Fruit fly (Drosophila melanogaster) whole organism, embryonic: ENCODE measurements around the gene CG46441.

Experiments used
- CG10267 ChIP-seq: fragments of 200-800 bp; sonication (Bioruptor generic); optimal IDR thresholded peaks from 2 replicates; lab custom pipeline; 2018; ENCODE audit warnings: missing biosample characterization, mild to moderate bottlenecking, missing genetic modification characterization, moderate library complexity
- CG10462 ChIP-seq: fragments of 200-800 bp; sonication (Bioruptor generic); optimal IDR thresholded peaks from 2 replicates; lab custom pipeline; 2016; ENCODE audit warnings: missing biosample characterization, missing genetic modification characterization
- CG12236 ChIP-seq: fragments of 200-800 bp; sonication (Bioruptor generic); optimal IDR thresholded peaks from 2 replicates; lab custom pipeline; 2016; ENCODE audit warnings: missing biosample characterization, missing genetic modification characterization
- CG12744 ChIP-seq: fragments of 200-800 bp; sonication (Bioruptor generic); optimal IDR thresholded peaks from 2 replicates; lab custom pipeline; 2016; ENCODE audit warnings: missing biosample characterization, missing genetic modification characterization
- CG13624 ChIP-seq: fragments of 200-800 bp; sonication (Bioruptor generic); optimal IDR thresholded peaks from 2 replicates; lab custom pipeline; 2016; ENCODE audit warnings: missing biosample characterization, missing genetic modification characterization
- CG13775 ChIP-seq: fragments of 200-800 bp; sonication (Bioruptor generic); optimal IDR thresholded peaks from 3 replicates; lab custom pipeline; 2017; ENCODE audit warnings: missing biosample characterization, mild to moderate bottlenecking, missing genetic modification characterization
- CG14860 ChIP-seq: fragments of 200-800 bp; sonication (Bioruptor generic); IDR thresholded peaks from 3 replicates; pipeline ENCODE4 v1.3.6; 2022; ENCODE audit warnings: missing biosample characterization, missing genetic modification characterization; ENCODE audit not compliant: partially characterized antibody
- CG1529 ChIP-seq: fragments of 200-800 bp; sonication (Bioruptor generic); optimal IDR thresholded peaks from 3 replicates; lab custom pipeline; 2018; ENCODE audit warnings: missing biosample characterization, missing genetic modification characterization
- CG1603 ChIP-seq: fragments of 200-800 bp; sonication (Bioruptor generic); optimal IDR thresholded peaks from 2 replicates; lab custom pipeline; 2019; ENCODE audit warnings: missing biosample characterization, mild to moderate bottlenecking, missing genetic modification characterization, moderate library complexity
- CG16813 ChIP-seq: fragments of 200-800 bp; sonication (Bioruptor generic); IDR thresholded peaks from 3 replicates; pipeline ENCODE4 v1.3.6; 2022; ENCODE audit warnings: missing biosample characterization, missing genetic modification characterization; ENCODE audit not compliant: partially characterized antibody
- CG17328 ChIP-seq: fragments of 200-800 bp; sonication (Bioruptor generic); IDR thresholded peaks from 2 replicates; pipeline ENCODE4 v1.3.6; 2022; ENCODE audit warnings: missing biosample characterization, missing genetic modification characterization
- CG1832 ChIP-seq: fragments of 200-800 bp; sonication (Bioruptor generic); optimal IDR thresholded peaks from 2 replicates; lab custom pipeline; 2017; ENCODE audit warnings: missing biosample characterization, mild to moderate bottlenecking, missing genetic modification characterization, inconsistent platforms
- CG2120 ChIP-seq: fragments of 200-800 bp; sonication (Bioruptor generic); optimal IDR thresholded peaks from 3 replicates; lab custom pipeline; 2016; ENCODE audit warnings: missing biosample characterization, missing genetic modification characterization
- CG2712 ChIP-seq: fragments of 200-800 bp; optimal IDR thresholded peaks from 3 replicates; lab custom pipeline; 2019; ENCODE audit warnings: missing biosample characterization, mild to moderate bottlenecking, missing genetic modification characterization, moderate library complexity
- CG3838 ChIP-seq: fragments of 200-800 bp; sonication (Bioruptor generic); optimal IDR thresholded peaks from 3 replicates; lab custom pipeline; 2016; ENCODE audit warnings: missing biosample characterization, missing genetic modification characterization
- CG4404 ChIP-seq: fragments of 200-800 bp; sonication (Bioruptor generic); IDR thresholded peaks from 2 replicates; pipeline ENCODE4 v1.3.6; 2022; ENCODE audit warnings: missing biosample characterization, missing genetic modification characterization
- CG5180 ChIP-seq: fragments of 200-800 bp; sonication (Bioruptor generic); optimal IDR thresholded peaks from 3 replicates; lab custom pipeline; 2017; ENCODE audit warnings: missing biosample characterization, missing genetic modification characterization, mild to moderate bottlenecking, moderate library complexity, missing genetic modification reagents
- CG6791 ChIP-seq: fragments of 200-800 bp; sonication (Bioruptor generic); IDR thresholded peaks from 3 replicates; pipeline ENCODE4 v1.3.6; 2022; ENCODE audit warnings: missing biosample characterization, missing genetic modification characterization; ENCODE audit not compliant: partially characterized antibody
- CG7556 ChIP-seq: fragments of 200-800 bp; sonication (Bioruptor generic); optimal IDR thresholded peaks from 2 replicates; lab custom pipeline; 2017; ENCODE audit warnings: missing biosample characterization, mild to moderate bottlenecking, missing genetic modification characterization
- CG8388 ChIP-seq: fragments of 200-800 bp; sonication (Bioruptor generic); optimal IDR thresholded peaks from 2 replicates; lab custom pipeline; 2019; ENCODE audit warnings: missing biosample characterization, mild to moderate bottlenecking, missing genetic modification characterization, moderate library complexity
- CG9727 ChIP-seq: fragments of 200-800 bp; sonication (Bioruptor generic); optimal IDR thresholded peaks from 3 replicates; lab custom pipeline; 2017; ENCODE audit warnings: missing biosample characterization, mild to moderate bottlenecking, missing genetic modification characterization
- CTCF ChIP-seq: fragments of 200-800 bp; sonication (Bioruptor generic); optimal IDR thresholded peaks from 2 replicates; lab custom pipeline; 2017; ENCODE audit warnings: missing biosample characterization, mild to moderate bottlenecking, missing genetic modification characterization, moderate library complexity
- Dbx ChIP-seq: fragments of 200-800 bp; sonication (Bioruptor generic); IDR thresholded peaks from 3 replicates; pipeline ENCODE4 v1.3.6; 2022; ENCODE audit warnings: missing biosample characterization, missing genetic modification characterization
- Dip2 ChIP-seq: fragments of 200-800 bp; sonication (Bioruptor generic); IDR thresholded peaks from 2 replicates; pipeline ENCODE4 v1.3.6; 2022; ENCODE audit warnings: missing biosample characterization, missing genetic modification characterization
- Ets65A ChIP-seq: fragments of 200-800 bp; sonication (Bioruptor generic); peaks from one replicate; lab custom pipeline; 2016; ENCODE audit warnings: missing biosample characterization, missing genetic modification characterization
- Gsc ChIP-seq: fragments of 200-800 bp; sonication (Bioruptor generic); IDR thresholded peaks from 2 replicates; pipeline ENCODE4 v1.3.6; 2022; ENCODE audit warnings: missing biosample characterization, missing genetic modification characterization
- Jarid2 ChIP-seq: fragments of 200-800 bp; sonication (Bioruptor generic); optimal IDR thresholded peaks from 3 replicates; lab custom pipeline; 2017; ENCODE audit warnings: mild to moderate bottlenecking, missing biosample characterization, missing genetic modification reagents, missing genetic modification characterization
- Lpt ChIP-seq: fragments of >200 bp; optimal IDR thresholded peaks from 2 replicates; lab custom pipeline; 2018; ENCODE audit warnings: missing biosample characterization, missing genetic modification characterization
- MESR4 ChIP-seq: fragments of 200-800 bp; sonication (Bioruptor generic); optimal IDR thresholded peaks from 2 replicates; lab custom pipeline; 2018; ENCODE audit warnings: missing biosample characterization, mild to moderate bottlenecking, missing genetic modification characterization, moderate library complexity
- Meics ChIP-seq: fragments of 200-800 bp; sonication (Bioruptor generic); optimal IDR thresholded peaks from 2 replicates; lab custom pipeline; 2017; ENCODE audit warnings: missing biosample characterization, mild to moderate bottlenecking, missing genetic modification characterization
- Optix ChIP-seq: fragments of 200-800 bp; sonication (Bioruptor generic); IDR thresholded peaks from 3 replicates; pipeline ENCODE4 v1.3.6; 2022; ENCODE audit warnings: missing biosample characterization, missing genetic modification characterization
- Spps ChIP-seq: fragments of 200-800 bp; sonication (Bioruptor generic); optimal IDR thresholded peaks from 2 replicates; lab custom pipeline; 2018; ENCODE audit warnings: missing biosample characterization, mild to moderate bottlenecking, missing genetic modification characterization
- Sry-β ChIP-seq: fragments of 200-800 bp; sonication (Bioruptor generic); optimal IDR thresholded peaks from 2 replicates; lab custom pipeline; 2018; ENCODE audit warnings: missing biosample characterization, mild to moderate bottlenecking, missing genetic modification characterization, moderate library complexity
- Sry-δ ChIP-seq: fragments of 200-800 bp; sonication (Bioruptor generic); optimal IDR thresholded peaks from 2 replicates; lab custom pipeline; 2016; ENCODE audit warnings: missing biosample characterization, missing genetic modification characterization
- br ChIP-seq: fragments of >200 bp; optimal IDR thresholded peaks from 2 replicates; lab custom pipeline; 2017
- cas ChIP-seq: fragments of 200-800 bp; sonication (Bioruptor generic); IDR thresholded peaks from 2 replicates; pipeline ENCODE4 v1.3.6; 2022; ENCODE audit warnings: missing biosample characterization, missing genetic modification characterization
- dan ChIP-seq: fragments of 200-800 bp; sonication (Bioruptor generic); IDR thresholded peaks from 2 replicates; pipeline ENCODE4 v1.3.6; 2022; ENCODE audit warnings: missing biosample characterization, missing genetic modification characterization
- dysf ChIP-seq: fragments of 200-800 bp; sonication (Bioruptor generic); IDR thresholded peaks from 3 replicates; pipeline ENCODE4 v1.3.6; 2022; ENCODE audit warnings: missing biosample characterization, missing genetic modification characterization
- gfzf ChIP-seq: fragments of 200-800 bp; sonication (Bioruptor generic); optimal IDR thresholded peaks from 2 replicates; lab custom pipeline; 2016; ENCODE audit warnings: missing biosample characterization, mild to moderate bottlenecking, missing genetic modification characterization, moderate library complexity
- kah ChIP-seq: fragments of 200-800 bp; sonication (Bioruptor generic); optimal IDR thresholded peaks from 2 replicates; lab custom pipeline; 2018; ENCODE audit warnings: missing biosample characterization, mild to moderate bottlenecking, missing genetic modification characterization
- lov ChIP-seq, 2 experiments: fragments of 200-800 bp in 1 of 2; fragments of >200 bp in 1 of 2; sonication (Bioruptor generic) in 1 of 2; IDR thresholded peaks in 1 of 2; optimal IDR thresholded peaks in 1 of 2; 2 replicates in 1 of 2; 3 replicates in 1 of 2; pipeline versions ENCODE4 v1.3.6 to Lab custom; 2017 to 2022; ENCODE audit warnings: missing biosample characterization in 1 of 2, missing genetic modification characterization in 1 of 2
- nom ChIP-seq: fragments of 200-800 bp; sonication (Bioruptor generic); optimal IDR thresholded peaks from 2 replicates; lab custom pipeline; 2017; ENCODE audit warnings: missing biosample characterization, missing genetic modification characterization, mild to moderate bottlenecking, moderate library complexity, missing genetic modification reagents
- ranshi ChIP-seq: fragments of 200-800 bp; sonication (Bioruptor generic); IDR thresholded peaks from 2 replicates; pipeline ENCODE4 v1.3.6; 2022; ENCODE audit warnings: missing biosample characterization, missing genetic modification characterization
- repo ChIP-seq: fragments of 200-800 bp; sonication (Bioruptor generic); optimal IDR thresholded peaks from 2 replicates; lab custom pipeline; 2016; ENCODE audit warnings: missing biosample characterization, missing genetic modification characterization
- rib ChIP-seq: fragments of 200-800 bp; sonication (Bioruptor generic); IDR thresholded peaks from 2 replicates; pipeline ENCODE4 v1.3.6; 2022; ENCODE audit warnings: missing biosample characterization, missing genetic modification characterization
- sd ChIP-seq: fragments of 200-800 bp; sonication (Bioruptor generic); optimal IDR thresholded peaks from 3 replicates; lab custom pipeline; 2018; ENCODE audit warnings: missing biosample characterization, mild to moderate bottlenecking, missing genetic modification characterization, moderate library complexity
- tll ChIP-seq, 2 experiments: fragments of 200-800 bp in 1 of 2; fragments of >200 bp in 1 of 2; sonication (Bioruptor generic) in 1 of 2; optimal IDR thresholded peaks; 2 replicates each; lab custom pipeline; 2017 to 2019; ENCODE audit warnings: missing biosample characterization in 2 of 2, missing genetic modification characterization in 2 of 2, mild to moderate bottlenecking in 1 of 2, moderate library complexity in 1 of 2
- tna ChIP-seq: fragments of 200-800 bp; sonication (Bioruptor generic); IDR thresholded peaks from 2 replicates; pipeline ENCODE4 v1.3.6; 2022; ENCODE audit warnings: missing biosample characterization, missing genetic modification characterization; ENCODE audit not compliant: partially characterized antibody
- twi ChIP-seq: fragments of 200-800 bp; optimal IDR thresholded peaks from 2 replicates; lab custom pipeline; 2019; ENCODE audit warnings: missing biosample characterization, mild to moderate bottlenecking, missing genetic modification characterization, moderate library complexity
- usp ChIP-seq: fragments of >200 bp; optimal IDR thresholded peaks from 2 replicates; lab custom pipeline; 2017; ENCODE audit warnings: missing biosample characterization, missing genetic modification characterization

CG46441 gene

dm6 chr3R:20542283-20543144, 40.7 kb upstream of the CG46441 start (continued):
- no peak for TF ChIP-seq Sry-β (GFP tag; lab: Kevin White, UChicago)
- no peak for TF ChIP-seq CG4404
- TF ChIP-seq CG17328 = no peak
- TF ChIP-seq Dbx = no peak
- no peak for TF ChIP-seq CG6791 (GFP tag; lab: Robert Waterston, UW)
- TF ChIP-seq CG12744 (GFP tag; lab: Kevin White, UChicago) = no peak
- peak; percentile 71 for TF ChIP-seq CG1529 (GFP tag; lab: Kevin White, UChicago)
- no peak for TF ChIP-seq CG14860
- no peak for TF ChIP-seq Sry-δ (GFP tag; lab: Kevin White, UChicago)
- TF ChIP-seq tll (GFP tag; optimal IDR thresholded peaks at IDR 0.05; lab: Kevin White, UChicago) = no peak
- peak; percentile 21 for TF ChIP-seq CG8388 (GFP tag; lab: Kevin White, UChicago)
- no peak for TF ChIP-seq Jarid2
- no peak for TF ChIP-seq dysf (GFP tag; lab: Robert Waterston, UW)
- TF ChIP-seq lov (optimal IDR thresholded peaks at IDR 0.05; lab: Kevin White, UChicago) = no peak
- TF ChIP-seq lov (GFP tag; IDR thresholded peaks at IDR 0.05; lab: Robert Waterston, UW) = no peak
- TF ChIP-seq Ets65A = no peak
- TF ChIP-seq sd (tag; lab: Kevin White, UChicago) = no peak
- TF ChIP-seq gfzf = no peak
- TF ChIP-seq Gsc = no peak
- no peak for TF ChIP-seq nom
- no peak for TF ChIP-seq rib (GFP tag; lab: Robert Waterston, UW)
- peak; percentile 20 for TF ChIP-seq CG10267 (tag; lab: Kevin White, UChicago)
- TF ChIP-seq CG2712 (tag; lab: Kevin White, UChicago) = peak; percentile 67
- TF ChIP-seq Dip2 (GFP tag; lab: Robert Waterston, UW) = no peak
- no peak for TF ChIP-seq Optix
- TF ChIP-seq twi = no peak
- TF ChIP-seq CG13775 = no peak
- TF ChIP-seq kah (GFP tag; lab: Kevin White, UChicago) = peak; percentile 56
- TF ChIP-seq CG2120 (GFP tag; lab: Kevin White, UChicago) = no peak
- no peak for TF ChIP-seq usp (GFP tag; lab: Kevin White, UChicago)
- no peak for TF ChIP-seq cas
- TF ChIP-seq Meics = peak; percentile 9
- TF ChIP-seq CG1832 = no peak
- no peak for TF ChIP-seq CG16813 (GFP tag; lab: Robert Waterston, UW)
- no peak for TF ChIP-seq ranshi (GFP tag; lab: Robert Waterston, UW)
- TF ChIP-seq tna (GFP tag; lab: Robert Waterston, UW) = no peak
- peak; percentile 48 for TF ChIP-seq CG1603 (tag; lab: Kevin White, UChicago)
- no peak for TF ChIP-seq Lpt (GFP tag; lab: Kevin White, UChicago)
- TF ChIP-seq CG9727 (GFP tag; lab: Kevin White, UChicago) = peak; percentile 73
- no peak for TF ChIP-seq dan
- no peak for TF ChIP-seq CG5180
- TF ChIP-seq CG3838 (GFP tag; lab: Kevin White, UChicago) = peak; percentile 51
- TF ChIP-seq CG7556 (GFP tag; lab: Kevin White, UChicago) = peak; percentile 56
- no peak for TF ChIP-seq CG13624 (GFP tag; lab: Kevin White, UChicago)
- TF ChIP-seq CG10462 = no peak
- no peak for TF ChIP-seq CTCF
- peak; percentile 4 for TF ChIP-seq CG12236 (GFP tag; lab: Kevin White, UChicago)
- TF ChIP-seq repo (GFP tag; lab: Kevin White, UChicago) = no peak
- no peak for TF ChIP-seq br
- TF ChIP-seq Spps = peak; percentile 20
- TF ChIP-seq MESR4 = no peak
